Fruit fly (Drosophila melanogaster): Measurements from ENCODE around the gene CG43322.
A peak's percentile ranks its signal among the peaks of the same experiment; 100 is the strongest.

The CG43322 gene

dm6 chr2L:7032517-7032951 is 19.3 kb downstream of the CG43322 start, which contains the start of the genes Rab30 and Caper:
Gene Rab30 (minus strand): TSS chr2L:7032606.
Gene Caper (plus strand): TSS chr2L:7032721.
- peak; percentile 26 for TF ChIP-seq Hr4 (GFP tag; optimal IDR thresholded peaks at IDR 0.05)
- peak; percentile 39 for TF ChIP-seq vri (GFP tag; optimal IDR thresholded peaks at IDR 0.05)
- TF ChIP-seq cyc (GFP tag; optimal IDR thresholded peaks at IDR 0.05) = peak; percentile 47
- peak; percentile 25 for TF ChIP-seq acj6 (GFP tag; optimal IDR thresholded peaks at IDR 0.05)
- peak; percentile 62 for TF ChIP-seq CG31627 (GFP tag; optimal IDR thresholded peaks at IDR 0.05)
- peak; percentile 43 for TF ChIP-seq CG1621 (tag; optimal IDR thresholded peaks at IDR 0.05)
- TF ChIP-seq OdsH (GFP tag; optimal IDR thresholded peaks at IDR 0.05) = peak; percentile 13
- no peak for TF ChIP-seq CG32006 (GFP tag; optimal IDR thresholded peaks at IDR 0.05)
- no peak for TF ChIP-seq Blimp-1 (GFP tag; optimal IDR thresholded peaks at IDR 0.05)
- TF ChIP-seq CG10631 (GFP tag; optimal IDR thresholded peaks at IDR 0.05) = peak; percentile 53
- TF ChIP-seq esn (GFP tag; optimal IDR thresholded peaks at IDR 0.05) = peak; percentile 56
- TF ChIP-seq Eip75B (GFP tag; optimal IDR thresholded peaks at IDR 0.05) = peak; percentile 7
- peak; percentile 12 for TF ChIP-seq CG3032 (tag; optimal IDR thresholded peaks at IDR 0.05)
- peak; percentile 42 for TF ChIP-seq topi (GFP tag; optimal IDR thresholded peaks at IDR 0.05)
- no peak for TF ChIP-seq Ets21C (GFP tag; optimal IDR thresholded peaks at IDR 0.05)
- TF ChIP-seq lz (GFP tag; optimal IDR thresholded peaks at IDR 0.05) = peak; percentile 58
- peak; percentile 76 for TF ChIP-seq fkh (GFP tag; optimal IDR thresholded peaks at IDR 0.05)
- peak; percentile 65 for TF ChIP-seq Eip78C (GFP tag)
- TF ChIP-seq CG8119 (GFP tag; IDR thresholded peaks at IDR 0.05) = no peak
- peak; percentile 21 for TF ChIP-seq Met (GFP tag; optimal IDR thresholded peaks at IDR 0.05)
- TF ChIP-seq Hr38 (GFP tag; optimal IDR thresholded peaks at IDR 0.05) = no peak
- peak; percentile 35 for TF ChIP-seq CG3919 (GFP tag; optimal IDR thresholded peaks at IDR 0.05)
- no peak for TF ChIP-seq fd59A (GFP tag; optimal IDR thresholded peaks at IDR 0.05)
- TF ChIP-seq Gug (GFP tag; IDR thresholded peaks at IDR 0.05) = no peak
- peak; percentile 53 for TF ChIP-seq Hr39 (GFP tag; optimal IDR thresholded peaks at IDR 0.05)
- TF ChIP-seq Sox14 (GFP tag; optimal IDR thresholded peaks at IDR 0.05) = peak; percentile 53
- TF ChIP-seq ss (GFP tag; optimal IDR thresholded peaks at IDR 0.05) = no peak

- TF ChIP-seq Eip75B (GFP tag; optimal IDR thresholded peaks at IDR 0.05) = peak; percentile 57
- TF ChIP-seq Blimp-1 (GFP tag; optimal IDR thresholded peaks at IDR 0.05) = no peak
- TF ChIP-seq CG6276 (GFP tag; optimal IDR thresholded peaks at IDR 0.05) = peak; percentile 78
- peak; percentile 36 to 67 for TF ChIP-seq ss (GFP tag; optimal IDR thresholded peaks at IDR 0.05)
- peak; percentile 57 for TF ChIP-seq CG10669 (GFP tag; optimal IDR thresholded peaks at IDR 0.05)
- TF ChIP-seq CG4318 (GFP tag; optimal IDR thresholded peaks at IDR 0.05) = no peak
- no peak for TF ChIP-seq fd85E (GFP tag; optimal IDR thresholded peaks at IDR 0.05)
- peak; percentile 12 for TF ChIP-seq fd59A (GFP tag; optimal IDR thresholded peaks at IDR 0.05)
- peak; percentile 50 for TF ChIP-seq CG6792 (GFP tag; optimal IDR thresholded peaks at IDR 0.05)
- TF ChIP-seq salr (GFP tag; optimal IDR thresholded peaks at IDR 0.05) = peak in 1 of 2 experiments; percentile 38
- peak; percentile 54 for TF ChIP-seq pdm3 (GFP tag; optimal IDR thresholded peaks at IDR 0.05)
- TF ChIP-seq CG6808 (GFP tag; optimal IDR thresholded peaks at IDR 0.05) = peak; percentile 56
- no peak for TF ChIP-seq Hr38 (GFP tag; optimal IDR thresholded peaks at IDR 0.05)
- TF ChIP-seq OdsH (GFP tag; optimal IDR thresholded peaks at IDR 0.05) = peak; percentile 51
- TF ChIP-seq CG6163 (GFP tag; IDR thresholded peaks at IDR 0.05) = no peak; the same call in 2 of the 3 replicates
- TF ChIP-seq Met (GFP tag; optimal IDR thresholded peaks at IDR 0.05) = peak; percentile 60
- peak; percentile 83 for TF ChIP-seq fkh (GFP tag; optimal IDR thresholded peaks at IDR 0.05)
- TF ChIP-seq CG32006 (GFP tag; optimal IDR thresholded peaks at IDR 0.05) = peak; percentile 59
- 0 out of 2 replicates have a peak, but pooled peaks have one; percentile 8 for TF ChIP-seq Gug (GFP tag; IDR thresholded peaks at IDR 0.05)
- TF ChIP-seq topi (GFP tag; optimal IDR thresholded peaks at IDR 0.05) = peak; percentile 52
- peak; percentile 49 for TF ChIP-seq CG1621 (tag; optimal IDR thresholded peaks at IDR 0.05)
- TF ChIP-seq svp (GFP tag) = no peak
- TF ChIP-seq CG8119 (GFP tag; IDR thresholded peaks at IDR 0.05) = peak; percentile 75
- peak; percentile 82 for TF ChIP-seq net (GFP tag; optimal IDR thresholded peaks at IDR 0.05)
- TF ChIP-seq CG9139 (GFP tag; optimal IDR thresholded peaks at IDR 0.05) = no peak
- peak; percentile 60 for TF ChIP-seq Hr39 (GFP tag; optimal IDR thresholded peaks at IDR 0.05)
- peak; percentile 49 for TF ChIP-seq Lpt (GFP tag; optimal IDR thresholded peaks at IDR 0.05)
- TF ChIP-seq achi (GFP tag; optimal IDR thresholded peaks at IDR 0.05) = peak; percentile 32
- TF ChIP-seq CG11294 (GFP tag; IDR thresholded peaks at IDR 0.05) = no peak
- peak; percentile 28 for TF ChIP-seq Eip93F (GFP tag; optimal IDR thresholded peaks at IDR 0.05)
- TF ChIP-seq lz (GFP tag; optimal IDR thresholded peaks at IDR 0.05) = peak; percentile 53
- TF ChIP-seq CG16779 (tag; optimal IDR thresholded peaks at IDR 0.05) = no peak
- TF ChIP-seq vri (GFP tag; optimal IDR thresholded peaks at IDR 0.05) = peak; percentile 52
- peak; percentile 21 for TF ChIP-seq CG10631 (GFP tag; optimal IDR thresholded peaks at IDR 0.05)
- TF ChIP-seq cyc (GFP tag; optimal IDR thresholded peaks at IDR 0.05) = peak; percentile 55
- TF ChIP-seq CG15336 (GFP tag; IDR thresholded peaks at IDR 0.05) = peak; percentile 75
- no peak for TF ChIP-seq spab (GFP tag; optimal IDR thresholded peaks at IDR 0.05)
- TF ChIP-seq CG3919 (GFP tag; optimal IDR thresholded peaks at IDR 0.05) = peak; percentile 71
These were observed 20.0 kb downstream of the CG43322 start for dm6 chr2L:7033100-7033675.

Data from whole organism, prepupa.